Worm (Caenorhabditis elegans): ENCODE data around the gene T11B7.2.

Gene T11B7.2

ce11 chrIV:8830591-8830990, 13.8 kb downstream of the T11B7.2 start, which contains the start of gene T28C6.8 (continued):
- TF ChIP-seq hlh-17 (GFP tag; optimal IDR thresholded peaks at IDR 0.05; ENCODE audit: borderline replicate concordance) = no peak
- no peak for TF ChIP-seq Y116A8C.19 (tag; optimal IDR thresholded peaks at IDR 0.05; ENCODE audit: borderline replicate concordance)
- TF ChIP-seq skn-1 (tag; optimal IDR thresholded peaks at IDR 0.05) = peak; percentile 8
- no peak for TF ChIP-seq unc-30 (tag; optimal IDR thresholded peaks at IDR 0.05)
- TF ChIP-seq lin-14 (GFP tag; optimal IDR thresholded peaks at IDR 0.05) = peak; percentile 85
- TF ChIP-seq nhr-237 (tag; optimal IDR thresholded peaks at IDR 0.05) = no peak
- peak; percentile 33 for TF ChIP-seq fkh-8 (tag; optimal IDR thresholded peaks at IDR 0.05)
- TF ChIP-seq lin-15B (tag; optimal IDR thresholded peaks at IDR 0.05) = no peak
- peak; percentile 88 for TF ChIP-seq blmp-1 (tag; optimal IDR thresholded peaks at IDR 0.05)
- TF ChIP-seq nhr-11 (tag; optimal IDR thresholded peaks at IDR 0.05) = no peak
- no peak for TF ChIP-seq nhr-28 (tag; optimal IDR thresholded peaks at IDR 0.05)
- TF ChIP-seq hpl-2 (GFP tag; optimal IDR thresholded peaks at IDR 0.05) = no peak
- TF ChIP-seq mdl-1 (tag; optimal IDR thresholded peaks at IDR 0.05) = peak in 1 of 2 experiments; percentile 13
- no peak for TF ChIP-seq pqm-1 (tag; optimal IDR thresholded peaks at IDR 0.05)
- TF ChIP-seq nhr-19 (GFP tag; conservative IDR thresholded peaks at IDR 0.05) = no peak
- no peak for TF ChIP-seq alr-1 (tag; optimal IDR thresholded peaks at IDR 0.05; ENCODE audit: borderline replicate concordance)
- TF ChIP-seq lin-39 (tag; optimal IDR thresholded peaks at IDR 0.05) = no peak
- no peak for TF ChIP-seq sptf-1 (tag; optimal IDR thresholded peaks at IDR 0.05)
- TF ChIP-seq elt-3 (tag; optimal IDR thresholded peaks at IDR 0.05) = peak in 4 of 6 experiments; percentile 12 to 64 (median 52)
- TF ChIP-seq zip-4 (GFP tag; optimal IDR thresholded peaks at IDR 0.05) = no peak
- peak; percentile 63 for TF ChIP-seq mep-1 (tag; optimal IDR thresholded peaks at IDR 0.05)
- no peak for TF ChIP-seq snpc-4 (tag; optimal IDR thresholded peaks at IDR 0.05)
- TF ChIP-seq jun-1 (tag; optimal IDR thresholded peaks at IDR 0.05) = no peak
- no peak for TF ChIP-seq ceh-8 (GFP tag; optimal IDR thresholded peaks at IDR 0.05)
- TF ChIP-seq ama-1 (optimal IDR thresholded peaks at IDR 0.05) = no peak
- TF ChIP-seq nhr-76 (tag; optimal IDR thresholded peaks at IDR 0.05) = no peak
- TF ChIP-seq lir-3 (tag; optimal IDR thresholded peaks at IDR 0.05; ENCODE audit: poor library complexity) = no peak
- no peak for TF ChIP-seq vab-15 (tag; optimal IDR thresholded peaks at IDR 0.05)
- TF ChIP-seq isw-1 (GFP tag; IDR thresholded peaks at IDR 0.05) = no peak
- TF ChIP-seq swsn-7 (tag; optimal IDR thresholded peaks at IDR 0.05) = no peak
- TF ChIP-seq aly-2 (tag; optimal IDR thresholded peaks at IDR 0.05) = no peak
- TF ChIP-seq ceh-82 (tag; optimal IDR thresholded peaks at IDR 0.05) = no peak
- no peak for TF ChIP-seq C04F5.9 (tag; optimal IDR thresholded peaks at IDR 0.05)
- no peak for TF ChIP-seq C34B4.2 (tag; optimal IDR thresholded peaks at IDR 0.05)
- TF ChIP-seq unc-62 (GFP tag; optimal IDR thresholded peaks at IDR 0.05) = no peak
- no peak for TF ChIP-seq F16B12.6 (tag; optimal IDR thresholded peaks at IDR 0.05)
- no peak for TF ChIP-seq ets-5 (GFP tag; IDR thresholded peaks at IDR 0.05)
- TF ChIP-seq sox-4 (tag; optimal IDR thresholded peaks at IDR 0.05) = peak; percentile 4
- no peak for TF ChIP-seq dsc-1 (tag; optimal IDR thresholded peaks at IDR 0.05)
- TF ChIP-seq elt-2 (tag; optimal IDR thresholded peaks at IDR 0.05) = no peak
- TF ChIP-seq ces-1 (GFP tag; optimal IDR thresholded peaks at IDR 0.05) = no peak
- TF ChIP-seq nhr-77 (tag; optimal IDR thresholded peaks at IDR 0.05) = peak; percentile 17
- TF ChIP-seq unc-130 (tag; optimal IDR thresholded peaks at IDR 0.05) = peak; percentile 32
- TF ChIP-seq nhr-85 (tag) = peak; percentile 85
- peak; percentile 32; the same call in 1 of the 2 replicates for TF ChIP-seq grh-1 (GFP tag; IDR thresholded peaks at IDR 0.05)
- no peak for TF ChIP-seq ztf-11 (tag; optimal IDR thresholded peaks at IDR 0.05)
- no peak for TF ChIP-seq nhr-47 (tag; optimal IDR thresholded peaks at IDR 0.05)
- no peak for TF ChIP-seq xbp-1 (tag; optimal IDR thresholded peaks at IDR 0.05)
- TF ChIP-seq efl-3 (GFP tag; optimal IDR thresholded peaks at IDR 0.05) = no peak
- TF ChIP-seq unc-86 (tag; optimal IDR thresholded peaks at IDR 0.05) = no peak
- TF ChIP-seq nhr-12 (tag; optimal IDR thresholded peaks at IDR 0.05) = no peak
- TF ChIP-seq hlh-4 (tag; optimal IDR thresholded peaks at IDR 0.05) = no peak
- no peak for TF ChIP-seq ceh-90 (tag; optimal IDR thresholded peaks at IDR 0.05)
- TF ChIP-seq unc-98 (GFP tag; IDR thresholded peaks at IDR 0.05) = no peak

All from whole organism, L1 larva.